Fruit fly (Drosophila melanogaster): ENCODE measurements around the gene RpL17.

DNA sequence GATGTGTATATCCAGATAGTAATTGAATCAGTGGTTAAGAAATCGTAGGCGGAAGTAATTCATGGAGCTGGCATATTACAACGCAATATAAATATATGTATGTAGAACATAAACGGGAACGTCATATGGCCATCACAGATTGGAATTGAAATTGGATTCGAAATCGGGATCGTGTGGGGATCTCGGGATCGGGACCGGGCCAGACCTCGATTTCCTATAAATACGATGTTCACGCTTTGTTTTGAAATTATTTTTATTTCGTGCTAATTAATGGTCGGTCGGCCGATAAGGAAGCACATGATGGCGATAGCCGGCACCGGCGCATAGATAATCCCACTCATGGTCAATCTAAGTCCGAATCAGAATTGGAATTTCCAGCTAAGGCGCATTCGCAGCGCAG is 32.2 kb upstream of the RpL17 start:
- TF ChIP-seq CG12155 (GFP tag; optimal IDR thresholded peaks at IDR 0.05) (no peak), inv (GFP tag; IDR thresholded peaks at IDR 0.05; ENCODE audit: partially characterized antibody) (no peak), Stat92E (GFP tag; optimal IDR thresholded peaks at IDR 0.05) (no peak), unc-4 (GFP tag; IDR thresholded peaks at IDR 0.05; ENCODE audit: partially characterized antibody) (no peak), slou (GFP tag; optimal IDR thresholded peaks at IDR 0.05) (no peak), CG30403 (GFP tag; optimal IDR thresholded peaks at IDR 0.05) (no peak), cwo (GFP tag; optimal IDR thresholded peaks at IDR 0.05) (no peak), emc (GFP tag; optimal IDR thresholded peaks at IDR 0.05) (no peak)

Measured in whole organism, embryonic.